Fruit fly (Drosophila melanogaster): ENCODE measurements around the gene ohgt.

Gene ohgt

DNA sequence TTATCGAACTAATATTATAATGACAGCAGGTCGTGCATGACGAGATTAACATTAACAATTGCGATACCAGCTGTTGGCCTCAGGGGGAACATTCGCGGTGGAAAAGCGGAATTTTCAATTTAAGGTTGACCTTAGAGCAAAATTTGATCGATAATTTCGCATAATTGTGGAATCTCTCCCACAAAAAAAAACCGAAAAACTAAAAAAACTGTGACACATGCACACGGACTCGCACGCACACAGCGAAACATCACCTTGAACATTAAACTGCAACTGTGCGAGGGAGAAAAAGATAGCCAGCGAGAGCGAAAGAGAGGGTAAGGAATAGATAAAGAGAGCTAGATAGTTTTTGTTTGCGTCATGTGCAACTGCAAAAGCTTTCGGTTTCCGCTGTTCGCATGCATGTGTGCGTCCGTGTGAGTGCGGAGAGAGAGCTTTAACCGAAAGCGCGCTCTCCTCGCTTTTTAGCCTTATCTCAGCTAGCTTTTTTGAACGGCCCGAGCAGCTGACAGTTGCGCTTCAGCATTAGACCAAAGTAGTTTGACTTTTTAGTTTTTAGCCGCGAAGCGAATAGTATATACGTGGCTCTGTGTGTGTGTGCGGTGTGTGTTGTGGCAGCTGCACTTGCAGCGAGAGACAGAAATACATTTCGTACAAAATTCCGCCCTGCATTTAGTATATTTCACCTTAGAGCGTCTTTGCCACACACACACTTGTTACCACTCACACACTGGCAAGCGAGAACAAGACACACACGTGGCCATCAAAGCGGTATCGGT is 44.4 kb downstream of the ohgt start:
- peak; percentile 24 for TF ChIP-seq noc (tag; optimal IDR thresholded peaks at IDR 0.05)

DNA sequence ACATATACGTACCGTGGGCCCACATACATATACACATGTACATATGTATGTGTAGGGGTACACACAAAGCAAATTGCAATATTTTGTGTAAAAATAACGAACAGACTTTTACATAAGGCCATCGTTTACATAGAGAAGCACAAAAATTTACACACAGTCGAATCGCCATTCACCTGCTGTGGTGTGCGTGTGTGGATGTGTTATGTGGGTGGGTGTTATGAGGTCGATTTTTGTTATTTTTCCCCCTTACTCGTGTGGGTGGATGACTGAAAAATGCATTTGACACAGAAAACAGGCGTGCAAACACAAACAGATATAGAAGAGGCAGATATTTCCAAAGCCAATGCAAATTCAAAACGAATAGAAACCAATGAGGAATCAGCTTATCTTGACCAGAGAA is 46.1 kb downstream of the ohgt start:
- TF ChIP-seq noc (tag; optimal IDR thresholded peaks at IDR 0.05), result no peak

DNA sequence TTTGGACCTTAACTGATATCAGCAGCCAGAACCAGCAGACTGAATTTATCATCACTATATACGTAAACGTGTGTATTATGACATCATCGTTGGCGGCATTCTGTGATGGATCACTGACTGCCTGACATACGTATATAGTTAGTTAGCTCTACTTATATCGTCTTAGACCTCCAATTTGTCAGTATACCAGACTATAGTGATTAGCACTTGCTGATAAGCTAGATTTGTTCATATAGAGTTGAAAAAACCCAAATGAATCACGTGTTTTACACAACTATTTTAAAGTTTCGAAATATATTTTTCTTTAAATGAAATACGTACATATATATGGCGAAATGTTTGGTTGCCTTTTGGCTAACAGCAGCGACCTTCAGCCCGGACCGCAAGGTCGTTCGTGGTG is 46.8 kb downstream of the ohgt start:
- TF ChIP-seq noc (tag; optimal IDR thresholded peaks at IDR 0.05), result no peak

DNA sequence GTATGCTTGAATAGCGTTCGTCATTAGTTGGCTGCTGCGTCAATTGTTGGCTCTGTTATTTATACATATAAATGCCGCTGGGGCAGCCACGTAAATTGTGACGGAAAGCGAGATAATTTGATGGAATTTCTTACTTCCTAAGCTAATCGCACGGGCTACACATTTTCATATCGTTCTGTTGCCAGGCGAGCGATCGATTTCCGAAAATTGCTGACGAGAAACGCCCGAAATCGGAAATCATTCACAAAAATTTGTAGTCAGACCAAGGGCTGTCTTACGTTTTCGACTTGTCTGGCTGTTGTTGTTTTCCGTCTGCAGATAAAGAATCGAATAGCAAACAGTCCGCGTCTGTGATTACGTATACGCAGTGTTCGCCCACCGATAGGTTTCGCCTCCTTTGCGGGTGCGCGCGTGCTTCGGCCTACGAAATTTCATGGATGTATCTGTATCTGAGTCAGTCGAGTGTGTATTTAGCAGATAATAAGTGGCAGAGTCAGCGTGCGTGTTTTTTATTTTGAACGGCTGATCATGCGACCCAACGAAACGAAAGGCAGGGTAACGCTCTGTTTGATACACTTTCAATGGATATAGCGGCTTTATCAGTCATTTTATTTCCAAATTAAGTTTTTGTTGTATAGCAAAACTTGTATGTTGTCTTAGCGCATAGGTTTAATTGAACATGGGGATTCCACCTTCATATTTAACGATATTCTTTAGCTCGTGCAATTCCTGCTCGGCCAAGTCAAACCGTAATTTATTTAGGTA is 48.7 kb downstream of the ohgt start:
- TF ChIP-seq noc (tag; optimal IDR thresholded peaks at IDR 0.05), result peak; percentile 73

DNA sequence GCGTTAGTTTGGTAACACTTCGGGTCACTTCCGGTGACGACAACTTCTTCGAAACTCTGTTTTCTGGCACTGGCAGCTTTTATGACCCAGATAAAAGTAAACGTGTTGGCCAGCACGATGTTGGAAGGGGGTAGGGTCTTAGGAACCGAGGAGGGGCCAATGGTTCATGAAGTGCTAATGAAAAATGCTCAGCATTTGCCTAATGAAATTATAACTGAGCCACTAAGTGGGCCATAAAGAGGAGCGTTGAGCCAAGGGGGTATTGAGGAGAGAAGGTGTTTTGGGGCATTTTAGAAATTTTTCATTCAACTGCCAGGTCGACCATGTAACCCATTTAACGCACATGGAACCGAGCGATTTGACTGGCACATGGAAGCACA is 49.3 kb downstream of the ohgt start:
- TF ChIP-seq noc (tag; optimal IDR thresholded peaks at IDR 0.05), result no peak

DNA sequence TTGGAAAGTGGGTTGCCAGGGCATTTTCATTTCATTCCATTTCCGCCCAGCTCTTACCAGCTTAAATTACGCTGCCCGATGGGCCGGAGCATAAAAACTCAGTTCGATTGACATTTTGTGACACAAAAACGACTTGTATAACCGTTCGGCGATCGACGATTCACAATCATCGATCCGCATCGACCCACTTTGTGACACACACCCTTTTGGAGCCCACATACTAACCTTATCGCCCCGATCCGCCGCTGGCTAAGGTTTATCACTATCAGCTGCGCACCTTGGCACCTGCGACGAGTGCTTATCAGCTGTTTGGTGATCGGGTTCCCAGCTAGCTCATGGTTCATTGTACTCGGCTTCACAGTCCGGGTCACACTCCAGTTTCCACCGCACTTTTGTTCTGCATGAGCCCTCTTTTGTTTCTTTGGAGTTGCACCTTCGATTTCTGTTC is 50.4 kb downstream of the ohgt start:
- TF ChIP-seq noc (tag; optimal IDR thresholded peaks at IDR 0.05), result peak; percentile 54

DNA sequence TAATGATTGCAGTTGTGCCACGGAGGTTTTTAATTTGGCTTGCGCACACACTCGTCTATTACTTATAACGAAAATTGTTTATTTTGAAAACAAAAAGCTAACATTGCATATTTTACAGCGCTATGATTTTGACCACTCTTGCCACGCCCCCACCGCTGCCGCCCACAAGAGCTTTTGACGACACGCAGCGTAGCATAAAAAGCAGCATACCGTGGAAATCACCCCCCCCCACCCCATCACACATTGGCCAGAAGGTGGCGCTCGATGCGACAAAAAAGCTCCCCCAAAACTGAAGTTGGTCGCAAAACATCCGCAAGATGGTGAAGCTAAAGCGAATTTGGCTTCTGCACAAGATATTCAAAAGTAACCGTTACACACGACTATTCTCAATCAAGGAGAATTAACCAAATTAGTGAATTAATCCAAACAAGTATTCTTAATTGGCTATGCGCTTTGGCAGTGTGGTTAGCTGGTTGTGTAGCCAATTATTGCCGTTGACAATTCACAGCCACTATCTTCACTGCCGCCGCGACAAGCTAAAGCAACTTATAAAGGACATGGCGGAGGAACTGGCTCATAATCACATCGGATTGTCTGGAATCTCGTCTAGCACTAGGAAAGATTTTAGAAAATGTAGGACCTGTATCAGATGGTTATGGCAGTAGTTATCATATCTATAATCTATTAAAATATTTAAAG is 51.6 kb downstream of the ohgt start:
- TF ChIP-seq noc (tag; optimal IDR thresholded peaks at IDR 0.05), result no peak

Data from whole organism, larva.